Fruit fly (Drosophila melanogaster): ENCODE results near the gene Rnf146.

Gene Rnf146

dm6 chr3L:19635478-19635996 lies 7.1 kb downstream of the Rnf146 start, which contains the start of gene wnd:
TSS of gene wnd (minus strand) at chr3L:19635783.
- TF ChIP-seq usp (GFP tag; optimal IDR thresholded peaks at IDR 0.05) (no peak), ey (GFP tag; optimal IDR thresholded peaks at IDR 0.05) (no peak), sv (GFP tag; optimal IDR thresholded peaks at IDR 0.05) (no peak), rgr (GFP tag; optimal IDR thresholded peaks at IDR 0.05) (no peak), Abd-B (GFP tag; optimal IDR thresholded peaks at IDR 0.05) (no peak), Vsx2 (GFP tag; optimal IDR thresholded peaks at IDR 0.05; ENCODE audit: partially characterized antibody) (peak; percentile 94), Dfd (GFP tag; optimal IDR thresholded peaks at IDR 0.05) (no peak), tai (GFP tag; optimal IDR thresholded peaks at IDR 0.05) (no peak), Hr78 (GFP tag; optimal IDR thresholded peaks at IDR 0.05) (no peak), Hr83 (GFP tag; optimal IDR thresholded peaks at IDR 0.05; ENCODE audit: poor library complexity, severe bottlenecking) (no peak), GATAd (GFP tag; optimal IDR thresholded peaks at IDR 0.05) (no peak), N (GFP tag; optimal IDR thresholded peaks at IDR 0.05) (no peak), br (GFP tag; optimal IDR thresholded peaks at IDR 0.05) (peak; percentile 9), h (GFP tag; optimal IDR thresholded peaks at IDR 0.05) (no peak), dl (GFP tag; optimal IDR thresholded peaks at IDR 0.05; ENCODE audit: insufficient read depth in 1 of 2, partially characterized antibody in 2 of 2) (peak; percentile 81 to 88), HLH106 (tag; optimal IDR thresholded peaks at IDR 0.05) (no peak), woc (GFP tag; optimal IDR thresholded peaks at IDR 0.05) (no peak), dmrt93B (GFP tag; optimal IDR thresholded peaks at IDR 0.05) (no peak), Jra (GFP tag; optimal IDR thresholded peaks at IDR 0.05) (no peak), sage (GFP tag; optimal IDR thresholded peaks at IDR 0.05) (peak; percentile 56), CrebA (GFP tag; optimal IDR thresholded peaks at IDR 0.05; ENCODE audit: borderline replicate concordance) (peak; percentile 40), OdsH (GFP tag; optimal IDR thresholded peaks at IDR 0.05) (no peak), Dif (GFP tag; optimal IDR thresholded peaks at IDR 0.05; ENCODE audit: partially characterized antibody) (peak; percentile 93), Mio (GFP tag; optimal IDR thresholded peaks at IDR 0.05) (no peak), pan (optimal IDR thresholded peaks at IDR 0.05) (no peak), Myc (optimal IDR thresholded peaks at IDR 0.05) (no peak), foxo (GFP tag; optimal IDR thresholded peaks at IDR 0.05) (no peak), fru (GFP tag; optimal IDR thresholded peaks at IDR 0.05) (no peak), lola (GFP tag; optimal IDR thresholded peaks at IDR 0.05) (no peak), dsf (GFP tag; optimal IDR thresholded peaks at IDR 0.05; ENCODE audit: borderline replicate concordance) (no peak), brk (GFP tag; optimal IDR thresholded peaks at IDR 0.05) (no peak), Hnf4 (GFP tag; optimal IDR thresholded peaks at IDR 0.05) (no peak), CG32264 (GFP tag; optimal IDR thresholded peaks at IDR 0.05) (no peak), CG9705 (GFP tag; optimal IDR thresholded peaks at IDR 0.05) (no peak), Rel (GFP tag; optimal IDR thresholded peaks at IDR 0.05) (peak; percentile 16), Rel (tag; optimal IDR thresholded peaks at IDR 0.05) (no peak), psq (GFP tag; optimal IDR thresholded peaks at IDR 0.05) (peak; percentile 82), Sp1 (GFP tag; optimal IDR thresholded peaks at IDR 0.05) (no peak), jim (GFP tag; optimal IDR thresholded peaks at IDR 0.05) (no peak)

DNA sequence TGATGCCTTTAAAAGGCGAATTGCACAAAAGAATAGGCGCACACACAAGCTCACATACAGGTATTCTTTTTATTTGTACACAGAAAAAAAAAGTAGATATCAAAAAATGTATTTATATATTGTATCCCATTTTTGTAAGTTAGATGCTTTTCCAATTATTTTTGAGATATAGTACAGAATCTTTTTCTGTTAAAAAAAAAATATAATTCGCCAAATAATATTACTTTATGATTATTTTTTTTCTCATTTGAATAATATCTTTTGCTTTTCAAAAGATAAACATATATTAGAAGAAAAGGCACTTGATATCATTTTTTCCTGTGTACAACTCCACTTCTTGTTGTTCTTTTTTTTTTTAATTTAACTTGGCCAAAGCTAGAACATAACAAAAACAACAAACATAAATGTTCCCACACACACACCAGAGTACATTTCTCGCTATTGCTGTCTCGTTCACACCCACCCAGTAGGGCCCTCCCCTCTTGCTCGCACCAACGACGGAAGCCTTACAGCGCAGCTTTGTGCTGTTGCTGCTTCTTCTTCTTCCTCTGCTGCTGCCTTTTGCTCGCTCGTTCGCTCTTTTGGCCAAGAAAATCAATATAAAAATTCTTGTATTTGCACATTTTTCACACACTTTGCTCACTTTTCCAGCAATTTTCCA lies 7.7 kb downstream of the Rnf146 start:
- TF ChIP-seq jim (GFP tag; optimal IDR thresholded peaks at IDR 0.05) (no peak), rgr (GFP tag; optimal IDR thresholded peaks at IDR 0.05) (peak; percentile 31), sv (GFP tag; optimal IDR thresholded peaks at IDR 0.05) (no peak), CG32264 (GFP tag; optimal IDR thresholded peaks at IDR 0.05) (no peak), lola (GFP tag; optimal IDR thresholded peaks at IDR 0.05) (no peak), Mio (GFP tag; optimal IDR thresholded peaks at IDR 0.05) (no peak), GATAd (GFP tag; optimal IDR thresholded peaks at IDR 0.05) (no peak), brk (GFP tag; optimal IDR thresholded peaks at IDR 0.05) (peak; percentile 33), h (GFP tag; optimal IDR thresholded peaks at IDR 0.05) (peak; percentile 32), fru (GFP tag; optimal IDR thresholded peaks at IDR 0.05) (peak; percentile 63), ey (GFP tag; optimal IDR thresholded peaks at IDR 0.05) (no peak), dmrt93B (GFP tag; optimal IDR thresholded peaks at IDR 0.05) (no peak), Jra (GFP tag; optimal IDR thresholded peaks at IDR 0.05) (no peak), N (GFP tag; optimal IDR thresholded peaks at IDR 0.05) (no peak), CrebA (GFP tag; optimal IDR thresholded peaks at IDR 0.05; ENCODE audit: borderline replicate concordance) (no peak), CG9705 (GFP tag; optimal IDR thresholded peaks at IDR 0.05) (no peak), Sp1 (GFP tag; optimal IDR thresholded peaks at IDR 0.05) (peak; percentile 84), Abd-B (GFP tag; optimal IDR thresholded peaks at IDR 0.05) (no peak), Hr83 (GFP tag; optimal IDR thresholded peaks at IDR 0.05; ENCODE audit: poor library complexity, severe bottlenecking) (no peak), foxo (GFP tag; optimal IDR thresholded peaks at IDR 0.05) (peak in 1 of 2 experiments; percentile 78), Hnf4 (GFP tag; optimal IDR thresholded peaks at IDR 0.05) (no peak), dsf (GFP tag; optimal IDR thresholded peaks at IDR 0.05; ENCODE audit: borderline replicate concordance) (no peak), psq (GFP tag; optimal IDR thresholded peaks at IDR 0.05) (peak; percentile 91), dl (GFP tag; optimal IDR thresholded peaks at IDR 0.05; ENCODE audit: insufficient read depth in 1 of 2, partially characterized antibody in 2 of 2) (no peak), Dfd (GFP tag; optimal IDR thresholded peaks at IDR 0.05) (peak; percentile 75), pan (optimal IDR thresholded peaks at IDR 0.05) (no peak), HLH106 (tag; optimal IDR thresholded peaks at IDR 0.05) (peak; percentile 63), sage (GFP tag; optimal IDR thresholded peaks at IDR 0.05) (no peak), woc (GFP tag; optimal IDR thresholded peaks at IDR 0.05) (peak; percentile 11), Myc (optimal IDR thresholded peaks at IDR 0.05) (no peak), Rel (GFP tag; optimal IDR thresholded peaks at IDR 0.05) (no peak), Rel (tag; optimal IDR thresholded peaks at IDR 0.05) (peak; percentile 14), br (GFP tag; optimal IDR thresholded peaks at IDR 0.05) (no peak), tai (GFP tag; optimal IDR thresholded peaks at IDR 0.05) (peak; percentile 25), usp (GFP tag; optimal IDR thresholded peaks at IDR 0.05) (no peak), Dif (GFP tag; optimal IDR thresholded peaks at IDR 0.05; ENCODE audit: partially characterized antibody) (no peak), OdsH (GFP tag; optimal IDR thresholded peaks at IDR 0.05) (peak; percentile 57), Vsx2 (GFP tag; optimal IDR thresholded peaks at IDR 0.05; ENCODE audit: partially characterized antibody) (no peak), Hr78 (GFP tag; optimal IDR thresholded peaks at IDR 0.05) (no peak)

Measured in whole organism, wandering third instar larva.